Fruit fly (Drosophila melanogaster) whole organism, embryonic: ENCODE data around the gene Or85b.
A peak's percentile ranks its signal among the peaks of the same experiment; 100 is the strongest.

Source experiments
- Antp ChIP-seq: fragments of 200-800 bp; sonication (Bioruptor generic); optimal IDR thresholded peaks from 3 replicates; lab custom pipeline; 2016; ENCODE audit warnings: missing biosample characterization, missing genetic modification characterization
- Atf-2 ChIP-seq: fragments of 200-800 bp; sonication (Bioruptor generic); optimal IDR thresholded peaks from 2 replicates; lab custom pipeline; 2016; ENCODE audit warnings: missing biosample characterization, missing genetic modification characterization
- CG10431 ChIP-seq: fragments of 200-800 bp; sonication (Bioruptor generic); optimal IDR thresholded peaks from 3 replicates; lab custom pipeline; 2018; ENCODE audit warnings: missing biosample characterization, mild to moderate bottlenecking, missing genetic modification characterization
- CG11093 ChIP-seq: fragments of 200-800 bp; sonication (Bioruptor generic); IDR thresholded peaks from 3 replicates; pipeline ENCODE4 v1.3.6; 2022; ENCODE audit warnings: missing biosample characterization, missing genetic modification characterization
- CG11398 ChIP-seq: fragments of 200-800 bp; sonication (Bioruptor generic); optimal IDR thresholded peaks from 2 replicates; lab custom pipeline; 2016; ENCODE audit warnings: missing biosample characterization, missing genetic modification characterization
- CG11504 ChIP-seq: fragments of 200-800 bp; sonication (Bioruptor generic); optimal IDR thresholded peaks from 3 replicates; lab custom pipeline; 2019; ENCODE audit warnings: missing biosample characterization, mild to moderate bottlenecking, missing genetic modification characterization, moderate library complexity
- CG12236 ChIP-seq: fragments of 200-800 bp; sonication (Bioruptor generic); optimal IDR thresholded peaks from 2 replicates; lab custom pipeline; 2016; ENCODE audit warnings: missing biosample characterization, missing genetic modification characterization
- CG17612 ChIP-seq: fragments of 200-800 bp; sonication (Bioruptor generic); IDR thresholded peaks from 2 replicates; pipeline ENCODE4 v1.3.6; 2022; ENCODE audit warnings: missing biosample characterization, missing genetic modification characterization
- CG2129 ChIP-seq: fragments of 200-800 bp; sonication (Bioruptor generic); IDR thresholded peaks from 2 replicates; pipeline ENCODE4 v1.3.6; 2022; ENCODE audit warnings: missing biosample characterization, missing genetic modification characterization; ENCODE audit not compliant: partially characterized antibody
- CG2678 ChIP-seq: fragments of 200-800 bp; sonication (Bioruptor generic); optimal IDR thresholded peaks from 3 replicates; lab custom pipeline; 2019; ENCODE audit warnings: missing biosample characterization, mild to moderate bottlenecking, missing genetic modification characterization, moderate library complexity
- CG2889 ChIP-seq: fragments of 200-800 bp; sonication (Bioruptor generic); IDR thresholded peaks from 3 replicates; pipeline ENCODE4 v1.3.6; 2022; ENCODE audit warnings: missing biosample characterization, missing genetic modification characterization
- CG30020 ChIP-seq: fragments of 200-800 bp; optimal IDR thresholded peaks from 2 replicates; lab custom pipeline; 2019; ENCODE audit warnings: missing biosample characterization, mild to moderate bottlenecking, missing genetic modification characterization, moderate library complexity
- CG31224 ChIP-seq: fragments of 200-800 bp; sonication (Bioruptor generic); IDR thresholded peaks from 2 replicates; pipeline ENCODE4 v1.3.6; 2022; ENCODE audit warnings: missing biosample characterization, missing genetic modification characterization
- CG3163 ChIP-seq: fragments of 200-800 bp; sonication (Bioruptor generic); optimal IDR thresholded peaks from 3 replicates; lab custom pipeline; 2016; ENCODE audit warnings: missing biosample characterization, missing genetic modification characterization
- CG32532 ChIP-seq: fragments of 200-800 bp; sonication (Bioruptor generic); IDR thresholded peaks from 2 replicates; pipeline ENCODE4 v1.3.6; 2022; ENCODE audit warnings: missing biosample characterization, missing genetic modification characterization
- CG32767 ChIP-seq: fragments of 200-800 bp; sonication (Bioruptor generic); IDR thresholded peaks from 2 replicates; pipeline ENCODE4 v1.3.6; 2022; ENCODE audit warnings: missing biosample characterization, missing genetic modification characterization
- CG34376 ChIP-seq: fragments of 200-800 bp; sonication (Bioruptor generic); optimal IDR thresholded peaks from 2 replicates; lab custom pipeline; 2018; ENCODE audit warnings: missing biosample characterization, mild to moderate bottlenecking, missing genetic modification characterization
- CG3726 ChIP-seq: fragments of 200-800 bp; sonication (Bioruptor generic); IDR thresholded peaks from 3 replicates; pipeline ENCODE4, ENCODE4 v1.3.6; 2022; ENCODE audit warnings: missing biosample characterization, missing genetic modification characterization
- CG4730 ChIP-seq: fragments of 200-800 bp; sonication (Bioruptor generic); IDR thresholded peaks from 2 replicates; pipeline ENCODE4 v1.3.6; 2022; ENCODE audit warnings: missing biosample characterization, missing genetic modification characterization
- CG7357 ChIP-seq: fragments of 200-800 bp; sonication (Bioruptor generic); IDR thresholded peaks from 3 replicates; pipeline ENCODE4 v1.3.6; 2022; ENCODE audit warnings: missing biosample characterization, missing genetic modification characterization
- CG8944 ChIP-seq: fragments of 200-800 bp; sonication (Bioruptor generic); optimal IDR thresholded peaks from 3 replicates; lab custom pipeline; 2016; ENCODE audit warnings: missing biosample characterization, missing genetic modification characterization
- CG9437 ChIP-seq: fragments of 200-800 bp; sonication (Bioruptor generic); optimal IDR thresholded peaks from 2 replicates; lab custom pipeline; 2018; ENCODE audit warnings: missing biosample characterization, mild to moderate bottlenecking, missing genetic modification characterization
- CTCF ChIP-seq: fragments of 200-800 bp; sonication (Bioruptor generic); optimal IDR thresholded peaks from 2 replicates; lab custom pipeline; 2017; ENCODE audit warnings: missing biosample characterization, mild to moderate bottlenecking, missing genetic modification characterization, moderate library complexity
- Chrac-16 ChIP-seq: fragments of 200-800 bp; sonication (Bioruptor generic); optimal IDR thresholded peaks from 3 replicates; lab custom pipeline; 2016; ENCODE audit warnings: missing biosample characterization, missing genetic modification characterization
- CkIIα-i1 ChIP-seq: fragments of 200-800 bp; sonication (Bioruptor generic); IDR thresholded peaks from 2 replicates; pipeline ENCODE4 v1.3.6; 2022; ENCODE audit warnings: missing biosample characterization, missing genetic modification characterization
- Deaf1 ChIP-seq: fragments of 200-800 bp; optimal IDR thresholded peaks from 3 replicates; lab custom pipeline; 2019; ENCODE audit warnings: missing biosample characterization, mild to moderate bottlenecking, missing genetic modification characterization, moderate library complexity
- Doc3 ChIP-seq: fragments of 200-800 bp; sonication (Bioruptor generic); IDR thresholded peaks from 3 replicates; pipeline ENCODE4 v1.3.6; 2022; ENCODE audit warnings: missing biosample characterization, missing genetic modification characterization; ENCODE audit not compliant: partially characterized antibody
- Elba2 ChIP-seq: fragments of 200-800 bp; sonication (Bioruptor generic); optimal IDR thresholded peaks from 3 replicates; lab custom pipeline; 2016; ENCODE audit warnings: missing biosample characterization, missing genetic modification characterization
- Fer2 ChIP-seq: fragments of 200-800 bp; sonication (Bioruptor generic); optimal IDR thresholded peaks from 2 replicates; lab custom pipeline; 2018; ENCODE audit warnings: missing biosample characterization, mild to moderate bottlenecking, missing genetic modification characterization, moderate library complexity
- GATAe ChIP-seq: fragments of 200-800 bp; sonication (Bioruptor generic); conservative IDR thresholded peaks from 2 replicates; pipeline ENCODE4 v1.3.6; 2022; ENCODE audit warnings: missing biosample characterization, missing genetic modification characterization
- Hey ChIP-seq: fragments of 200-800 bp; sonication (Bioruptor generic); optimal IDR thresholded peaks from 3 replicates; lab custom pipeline; 2018; ENCODE audit warnings: missing biosample characterization, mild to moderate bottlenecking, missing genetic modification characterization
- NfI ChIP-seq: fragments of 200-800 bp; sonication (Bioruptor generic); optimal IDR thresholded peaks from 3 replicates; lab custom pipeline; 2018; ENCODE audit warnings: missing biosample characterization, mild to moderate bottlenecking, missing genetic modification characterization, moderate library complexity
- Ptx1 ChIP-seq: fragments of 200-800 bp; sonication (Bioruptor generic); IDR thresholded peaks from 2 replicates; pipeline ENCODE4 v1.3.6; 2022; ENCODE audit warnings: missing biosample characterization, missing genetic modification characterization
- Rfx ChIP-seq: fragments of 200-800 bp; sonication (Bioruptor generic); IDR thresholded peaks from 2 replicates; pipeline ENCODE4 v1.3.6; 2022; ENCODE audit warnings: missing biosample characterization, missing genetic modification characterization
- ap ChIP-seq: fragments of 200-800 bp; sonication (Bioruptor generic); IDR thresholded peaks from 2 replicates; pipeline ENCODE4 v1.3.6; 2022; ENCODE audit warnings: missing biosample characterization, missing genetic modification characterization
- corto ChIP-seq: fragments of 200-800 bp; sonication (Bioruptor generic); optimal IDR thresholded peaks from 2 replicates; lab custom pipeline; 2016; ENCODE audit warnings: missing biosample characterization, mild to moderate bottlenecking, missing genetic modification characterization, moderate library complexity
- dpn ChIP-seq, 2 experiments: fragments of 200-800 bp; sonication (Bioruptor generic); optimal IDR thresholded peaks; 3 replicates each; lab custom pipeline; 2016; ENCODE audit warnings: missing biosample characterization in 2 of 2, missing genetic modification characterization in 2 of 2
- eve ChIP-seq, 2 experiments: fragments of >200 bp; optimal IDR thresholded peaks; 2 replicates each; lab custom pipeline; 2017; ENCODE audit warnings: missing biosample characterization in 2 of 2, missing genetic modification characterization in 2 of 2
- eyg ChIP-seq: fragments of 200-800 bp; sonication (Bioruptor generic); optimal IDR thresholded peaks from 3 replicates; lab custom pipeline; 2016; ENCODE audit warnings: missing biosample characterization, missing genetic modification characterization
- fu2 ChIP-seq: fragments of 200-800 bp; sonication (Bioruptor generic); optimal IDR thresholded peaks from 2 replicates; lab custom pipeline; 2016; ENCODE audit warnings: missing biosample characterization, missing genetic modification characterization
- gsb-n ChIP-seq: fragments of 200-800 bp; sonication (Bioruptor generic); optimal IDR thresholded peaks from 3 replicates; lab custom pipeline; 2018; ENCODE audit warnings: missing biosample characterization, mild to moderate bottlenecking, missing genetic modification characterization
- ind ChIP-seq: fragments of 200-800 bp; sonication (Bioruptor generic); optimal IDR thresholded peaks from 3 replicates; lab custom pipeline; 2016; ENCODE audit warnings: missing biosample characterization, missing genetic modification characterization
- lilli ChIP-seq: fragments of 200-800 bp; sonication (Bioruptor generic); optimal IDR thresholded peaks from 3 replicates; lab custom pipeline; 2016; ENCODE audit warnings: missing biosample characterization, missing genetic modification characterization
- lola ChIP-seq, 3 experiments: fragments of >200 bp in 2 of 3; fragments of 200-800 bp in 1 of 3; sonication (Bioruptor generic) in 1 of 3; optimal IDR thresholded peaks; 2 replicates each; lab custom pipeline; 2017 to 2019; ENCODE audit warnings: missing biosample characterization in 3 of 3, missing genetic modification characterization in 3 of 3, mild to moderate bottlenecking in 1 of 3, moderate library complexity in 1 of 3
- lov ChIP-seq, 2 experiments: fragments of 200-800 bp in 1 of 2; fragments of >200 bp in 1 of 2; sonication (Bioruptor generic) in 1 of 2; IDR thresholded peaks in 1 of 2; optimal IDR thresholded peaks in 1 of 2; 2 replicates in 1 of 2; 3 replicates in 1 of 2; pipeline versions ENCODE4 v1.3.6 to Lab custom; 2017 to 2022; ENCODE audit warnings: missing biosample characterization in 1 of 2, missing genetic modification characterization in 1 of 2
- pan ChIP-seq, 4 experiments: fragments of >200 bp in 3 of 4; fragments of 200-800 bp in 1 of 4; sonication (Bioruptor generic) in 1 of 4; optimal IDR thresholded peaks in 3 of 4; IDR thresholded peaks in 1 of 4; 2 replicates each; pipeline versions ENCODE4 v1.3.6 to Lab custom; 2017 to 2022; ENCODE audit warnings: missing biosample characterization in 2 of 4, missing genetic modification characterization in 2 of 4, mixed read lengths in 1 of 4
- shn ChIP-seq: fragments of 200-800 bp; sonication (Bioruptor generic); optimal IDR thresholded peaks from 3 replicates; lab custom pipeline; 2016; ENCODE audit warnings: missing biosample characterization, missing genetic modification characterization
- sna ChIP-seq: fragments of 200-800 bp; sonication (Bioruptor generic); IDR thresholded peaks from 2 replicates; pipeline ENCODE4 v1.3.6; 2022; ENCODE audit warnings: missing biosample characterization, missing genetic modification characterization; ENCODE audit not compliant: partially characterized antibody
- so ChIP-seq: fragments of 200-800 bp; sonication (Bioruptor generic); IDR thresholded peaks from 3 replicates; pipeline ENCODE4 v1.3.6; 2022; ENCODE audit warnings: missing biosample characterization, missing genetic modification characterization
- sr ChIP-seq: fragments of 200-800 bp; sonication (Bioruptor generic); IDR thresholded peaks from 3 replicates; pipeline ENCODE4 v1.3.6; 2022; ENCODE audit warnings: missing biosample characterization, missing genetic modification characterization
- vfl ChIP-seq: fragments of 200-800 bp; sonication (Bioruptor generic); optimal IDR thresholded peaks from 2 replicates; lab custom pipeline; 2016; ENCODE audit warnings: missing biosample characterization, missing genetic modification characterization
- zfh2 ChIP-seq: fragments of 200-800 bp; sonication (Bioruptor generic); optimal IDR thresholded peaks from 2 replicates; lab custom pipeline; 2016; ENCODE audit warnings: missing biosample characterization, missing genetic modification characterization

Gene Or85b

DNA sequence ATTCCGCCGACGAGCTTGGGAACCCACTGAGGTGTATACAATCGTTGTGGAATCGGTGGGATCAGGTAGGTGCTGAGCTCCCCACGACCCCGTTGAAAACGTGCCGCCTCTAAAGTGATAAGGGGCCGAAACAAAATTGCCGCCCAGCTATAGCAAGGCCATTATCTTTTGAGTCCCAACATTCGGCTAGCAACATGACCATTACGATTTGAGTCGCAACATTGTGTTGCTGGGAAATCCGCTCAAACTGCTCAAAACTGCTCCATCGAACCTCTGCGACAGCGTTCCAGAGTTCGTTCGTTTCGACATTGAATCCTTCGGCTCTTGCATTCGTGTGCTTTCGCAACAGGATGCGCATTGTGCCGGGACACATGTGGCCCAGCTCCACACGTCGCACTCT, 17.7 kb upstream of the Or85b start, which contains the start of gene CG11741 (continued):
- TF ChIP-seq CG17612 (GFP tag; lab: Robert Waterston, UW) (no peak), sna (GFP tag; lab: Robert Waterston, UW) (no peak), CkIIα-i1 (GFP tag; lab: Robert Waterston, UW) (no peak), pan (optimal IDR thresholded peaks at IDR 0.05; lab: Kevin White, UChicago) (no peak), pan (GFP tag; optimal IDR thresholded peaks at IDR 0.05 in 1 of 2, IDR thresholded peaks at IDR 0.05 in 1 of 2) (no peak), Hey (peak; percentile 77), vfl (no peak), dpn (GFP tag; optimal IDR thresholded peaks at IDR 0.05; lab: Kevin White, UChicago) (no peak), Chrac-16 (no peak), Fer2 (tag; lab: Kevin White, UChicago) (no peak), CTCF (GFP tag; lab: Kevin White, UChicago) (no peak), CG9437 (GFP tag; lab: Kevin White, UChicago) (no peak), NfI (GFP tag; lab: Kevin White, UChicago) (no peak), CG3726 (GFP tag; lab: Robert Waterston, UW) (no peak), CG11504 (tag; lab: Kevin White, UChicago) (peak; percentile 98), CG32532 (GFP tag; lab: Robert Waterston, UW) (no peak), eyg (GFP tag; lab: Kevin White, UChicago) (no peak), eve (GFP tag; optimal IDR thresholded peaks at IDR 0.05; lab: Kevin White, UChicago) (no peak), CG34376 (GFP tag; lab: Kevin White, UChicago) (no peak), CG11093 (GFP tag; lab: Robert Waterston, UW) (no peak), CG10431 (no peak), zfh2 (GFP tag; lab: Kevin White, UChicago) (no peak), ind (GFP tag; lab: Kevin White, UChicago) (no peak), Elba2 (no peak), shn (GFP tag; lab: Kevin White, UChicago) (no peak), lov (optimal IDR thresholded peaks at IDR 0.05; lab: Kevin White, UChicago) (no peak), lov (GFP tag; IDR thresholded peaks at IDR 0.05; lab: Robert Waterston, UW) (0 out of 3 replicates have a peak, but pooled peaks have one; percentile 27), Deaf1 (tag; lab: Kevin White, UChicago) (peak; percentile 90), gsb-n (tag; lab: Kevin White, UChicago) (no peak), CG3163 (GFP tag; lab: Kevin White, UChicago) (no peak)

DNA sequence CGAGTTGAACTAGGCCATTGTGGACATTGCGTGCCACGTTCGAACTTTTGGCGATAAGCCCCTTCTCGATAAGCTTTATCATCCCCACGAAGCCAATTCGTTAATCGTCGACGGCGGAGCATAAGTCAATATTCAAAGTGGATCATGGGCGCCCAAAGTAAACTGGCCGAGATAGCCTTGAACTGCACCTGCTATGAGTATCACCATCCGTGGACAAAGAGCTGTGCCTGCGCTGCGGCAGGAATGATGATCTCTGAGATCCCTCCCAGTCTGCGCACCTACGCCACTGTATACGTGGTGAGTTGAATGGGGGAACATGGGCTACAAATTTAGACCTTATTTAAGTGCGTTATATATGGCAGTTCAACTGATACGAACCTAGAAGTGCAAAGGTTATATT, 13.1 kb upstream of the Or85b start:
- TF ChIP-seq CG7357 (GFP tag; lab: Robert Waterston, UW) (0 out of 3 replicates have a peak, but pooled peaks have one; percentile 20), fu2 (no peak), CG30020 (tag; lab: Kevin White, UChicago) (no peak), CG4730 (GFP tag; lab: Robert Waterston, UW) (no peak), CG31224 (GFP tag; lab: Robert Waterston, UW) (0 out of 2 replicates have a peak, but pooled peaks have one; percentile 18), CG2129 (GFP tag; lab: Robert Waterston, UW) (no peak), CG11398 (no peak), Antp (GFP tag; lab: Kevin White, UChicago) (peak; percentile 41), Atf-2 (GFP tag; lab: Kevin White, UChicago) (no peak), sr (GFP tag; lab: Robert Waterston, UW) (0 out of 3 replicates have a peak, but pooled peaks have one; percentile 11), CG32767 (no peak), CG2889 (no peak), corto (no peak), CG12236 (GFP tag; lab: Kevin White, UChicago) (no peak), Rfx (peak; percentile 62), lola (GFP tag; optimal IDR thresholded peaks at IDR 0.05; lab: Kevin White, UChicago) (no peak), CG2678 (tag; lab: Kevin White, UChicago) (peak; percentile 55), so (GFP tag; lab: Robert Waterston, UW) (0 out of 3 replicates have a peak, but pooled peaks have one; percentile 26), Doc3 (GFP tag; lab: Robert Waterston, UW) (no peak), GATAe (GFP tag; lab: Robert Waterston, UW) (no peak), CG8944 (GFP tag; lab: Kevin White, UChicago) (peak; percentile 21), Ptx1 (GFP tag; lab: Robert Waterston, UW) (peak; percentile 48), ap (GFP tag; lab: Robert Waterston, UW) (0 out of 2 replicates have a peak, but pooled peaks have one; percentile 41), lilli (GFP tag; lab: Kevin White, UChicago) (peak; percentile 62)
